Fruit fly (Drosophila melanogaster) whole organism, pupa: ENCODE measurements around the gene Klp61F.
"Not testable (repeated sequence)": the region's sequence is repeated elsewhere in the genome, so short reads cannot be mapped to it uniquely, and the experiment has no call there.

Experiments
- CG12605 ChIP-seq: fragments of 200-800 bp; sonication (Bioruptor generic); IDR thresholded peaks from 2 replicates; pipeline ENCODE4 v1.3.6; 2022; ENCODE audit warnings: missing biosample characterization, missing genetic modification characterization
- CG14655 ChIP-seq: fragments of 200-800 bp; sonication (Bioruptor generic); optimal IDR thresholded peaks from 3 replicates; lab custom pipeline; 2017; ENCODE audit warnings: mild to moderate bottlenecking, missing biosample characterization, missing genetic modification reagents, missing genetic modification characterization
- CG17806 ChIP-seq: fragments of 200-800 bp; sonication (Bioruptor generic); optimal IDR thresholded peaks from 2 replicates; lab custom pipeline; 2018; ENCODE audit warnings: missing biosample characterization, mild to moderate bottlenecking, missing genetic modification characterization, moderate library complexity
- CG4496 ChIP-seq: fragments of 200-800 bp; sonication (Bioruptor generic); IDR thresholded peaks from 3 replicates; pipeline ENCODE4 v1.3.6; 2022; ENCODE audit warnings: missing biosample characterization, missing genetic modification characterization
- CG8159 ChIP-seq: fragments of 200-800 bp; sonication (Bioruptor generic); optimal IDR thresholded peaks from 3 replicates; lab custom pipeline; 2018; ENCODE audit warnings: missing biosample characterization, mild to moderate bottlenecking, missing genetic modification characterization, moderate library complexity
- CG8301 ChIP-seq: fragments of 200-800 bp; sonication (Bioruptor generic); optimal IDR thresholded peaks from 2 replicates; lab custom pipeline; 2018; ENCODE audit warnings: missing biosample characterization, mild to moderate bottlenecking, missing genetic modification characterization
- EcR ChIP-seq: fragments of 200-800 bp; sonication (Bioruptor generic); optimal IDR thresholded peaks from 3 replicates; lab custom pipeline; 2019; ENCODE audit warnings: missing biosample characterization, missing genetic modification characterization, mild to moderate bottlenecking, moderate library complexity, missing genetic modification reagents
- Ets98B ChIP-seq: fragments of 200-800 bp; sonication (Bioruptor generic); IDR thresholded peaks from 2 replicates; pipeline ENCODE4 v1.3.6; 2022; ENCODE audit warnings: missing biosample characterization, missing genetic modification characterization
- Pif1B ChIP-seq: fragments of 200-800 bp; sonication (Bioruptor generic); optimal IDR thresholded peaks from 3 replicates; lab custom pipeline; 2016; ENCODE audit warnings: missing biosample characterization, missing genetic modification characterization
- fd96Ca ChIP-seq: fragments of 200-800 bp; sonication (Bioruptor generic); IDR thresholded peaks from 3 replicates; pipeline ENCODE4 v1.3.6; 2022; ENCODE audit warnings: missing biosample characterization, missing genetic modification characterization

dm6 chr3L:1246823-1247222, 1.1 kb upstream of the Klp61F start, which contains the start of gene CG32318:
- TF ChIP-seq EcR (GFP tag; lab: Kevin White, UChicago); CG17806; Ets98B; fd96Ca (GFP tag; lab: Robert Waterston, UW); CG8159 (tag; lab: Kevin White, UChicago); Pif1B (GFP tag; lab: Kevin White, UChicago); CG14655; CG12605 (GFP tag; lab: Robert Waterston, UW); CG8301 (tag; lab: Kevin White, UChicago); CG4496: not testable (repeated sequence)
